Worm (Caenorhabditis elegans) whole organism, late embryonic: ENCODE results near the gene K06G5.3.

Experiments
- C08G9.2 ChIP-seq: sonication (generic microtip); optimal IDR thresholded peaks from 2 replicates; lab custom pipeline; 2016; ENCODE audit warnings: mild to moderate bottlenecking, missing genetic modification characterization, moderate library complexity, missing compliant biosample characterization
- C38D4.7 ChIP-seq: fragments of 200-800 bp; sonication (Bioruptor generic); optimal IDR thresholded peaks from 2 replicates; lab custom pipeline; 2018; ENCODE audit warnings: mild to moderate bottlenecking, missing genetic modification characterization, moderate library complexity, missing compliant biosample characterization
- F13H6.1 ChIP-seq: sonication (generic microtip); optimal IDR thresholded peaks from 2 replicates; lab custom pipeline; 2016; ENCODE audit warnings: missing genetic modification characterization, missing compliant biosample characterization
- K02D7.2 ChIP-seq: sonication (generic microtip); optimal IDR thresholded peaks from 2 replicates; lab custom pipeline; 2017; ENCODE audit warnings: mild to moderate bottlenecking, missing genetic modification characterization, missing compliant biosample characterization
- K09A11.1 ChIP-seq: sonication (generic microtip); optimal IDR thresholded peaks from 2 replicates; lab custom pipeline; 2017; ENCODE audit warnings: antibody characterized with exemption, mild to moderate bottlenecking, missing genetic modification characterization, missing compliant biosample characterization; ENCODE audit not compliant: insufficient read depth
- Y22D7AL.16 ChIP-seq: sonication (generic microtip); optimal IDR thresholded peaks from 2 replicates; lab custom pipeline; 2016; ENCODE audit warnings: missing genetic modification characterization, missing compliant biosample characterization
- ahr-1 ChIP-seq: sonication (generic microtip); optimal IDR thresholded peaks from 2 replicates; lab custom pipeline; 2016; ENCODE audit warnings: missing genetic modification characterization, missing compliant biosample characterization
- ama-1 ChIP-seq: fragments of 150-350 bp; optimal IDR thresholded peaks from 2 replicates; lab custom pipeline; 2014
- ceh-14 ChIP-seq: sonication (generic microtip); optimal IDR thresholded peaks from 2 replicates; lab custom pipeline; 2016; ENCODE audit warnings: missing genotype, missing genetic modification characterization, missing compliant biosample characterization
- ceh-2 ChIP-seq: sonication (generic microtip); optimal IDR thresholded peaks from 2 replicates; lab custom pipeline; 2016; ENCODE audit warnings: missing genotype, missing genetic modification characterization, missing compliant biosample characterization
- ceh-22 ChIP-seq: sonication (generic microtip); optimal IDR thresholded peaks from 2 replicates; lab custom pipeline; 2017; ENCODE audit warnings: missing biosample characterization, missing genetic modification characterization
- ceh-24 ChIP-seq: sonication (generic microtip); optimal IDR thresholded peaks from 2 replicates; lab custom pipeline; 2016; ENCODE audit warnings: mild to moderate bottlenecking, missing genetic modification characterization, missing compliant biosample characterization
- ceh-31 ChIP-seq: sonication (generic microtip); optimal IDR thresholded peaks from 2 replicates; lab custom pipeline; 2016; ENCODE audit warnings: missing genetic modification characterization, missing compliant biosample characterization
- ceh-34 ChIP-seq: sonication (generic microtip); optimal IDR thresholded peaks from 2 replicates; lab custom pipeline; 2016; ENCODE audit warnings: mild to moderate bottlenecking, missing genetic modification characterization, missing compliant biosample characterization
- ceh-6 ChIP-seq: fragments of 200-800 bp; sonication (Bioruptor generic); optimal IDR thresholded peaks from 2 replicates; lab custom pipeline; 2018; ENCODE audit warnings: mild to moderate bottlenecking, missing genetic modification characterization, missing compliant biosample characterization
- dmd-4 ChIP-seq: sonication (generic microtip); optimal IDR thresholded peaks from 2 replicates; lab custom pipeline; 2016; ENCODE audit warnings: borderline replicate concordance, missing genetic modification characterization, missing compliant biosample characterization
- dve-1 ChIP-seq: sonication (generic microtip); optimal IDR thresholded peaks from 2 replicates; lab custom pipeline; 2017; ENCODE audit warnings: antibody characterized with exemption, mild to moderate bottlenecking, missing genetic modification characterization, missing compliant biosample characterization
- elt-2 ChIP-seq: sonication (generic microtip); optimal IDR thresholded peaks from 2 replicates; lab custom pipeline; 2016; ENCODE audit warnings: missing genetic modification reagents, missing genetic modification characterization, missing compliant biosample characterization
- elt-4 ChIP-seq: sonication (generic microtip); optimal IDR thresholded peaks from 2 replicates; lab custom pipeline; 2016; ENCODE audit warnings: missing genetic modification characterization, missing compliant biosample characterization
- ets-4 ChIP-seq: sonication (generic microtip); optimal IDR thresholded peaks from 2 replicates; lab custom pipeline; 2016; ENCODE audit warnings: missing genetic modification characterization, missing compliant biosample characterization
- eyg-1 ChIP-seq: sonication (generic microtip); optimal IDR thresholded peaks from 2 replicates; lab custom pipeline; 2016; ENCODE audit warnings: missing genotype, missing genetic modification characterization, missing compliant biosample characterization
- fkh-10 ChIP-seq: fragments of 150-350 bp; optimal IDR thresholded peaks from 2 replicates; lab custom pipeline; 2014; ENCODE audit warnings: missing biosample characterization, missing genetic modification reagents, missing genetic modification characterization
- fkh-6 ChIP-seq: sonication (generic microtip); optimal IDR thresholded peaks from 2 replicates; lab custom pipeline; 2016; ENCODE audit warnings: missing genetic modification characterization, missing compliant biosample characterization
- gmeb-2 ChIP-seq: sonication (generic microtip); optimal IDR thresholded peaks from 2 replicates; lab custom pipeline; 2016; ENCODE audit warnings: missing genetic modification characterization, inconsistent platforms, missing compliant biosample characterization
- hlh-13 ChIP-seq: fragments of 200-800 bp; sonication (Bioruptor generic); optimal IDR thresholded peaks from 2 replicates; lab custom pipeline; 2018; ENCODE audit warnings: mild to moderate bottlenecking, missing genetic modification characterization, missing compliant biosample characterization
- hlh-15 ChIP-seq: sonication (generic microtip); optimal IDR thresholded peaks from 2 replicates; lab custom pipeline; 2016; ENCODE audit warnings: missing genetic modification characterization, missing compliant biosample characterization
- hlh-6 ChIP-seq: sonication (generic microtip); optimal IDR thresholded peaks from 2 replicates; lab custom pipeline; 2016; ENCODE audit warnings: missing genotype, missing genetic modification characterization, missing compliant biosample characterization
- hlh-8 ChIP-seq: sonication (generic microtip); optimal IDR thresholded peaks from 2 replicates; lab custom pipeline; 2016; ENCODE audit warnings: missing genotype, missing genetic modification characterization, missing compliant biosample characterization
- lim-6 ChIP-seq: sonication (generic microtip); optimal IDR thresholded peaks from 2 replicates; lab custom pipeline; 2016; ENCODE audit warnings: missing genetic modification characterization, missing compliant biosample characterization
- madf-2 ChIP-seq: sonication (generic microtip); optimal IDR thresholded peaks from 2 replicates; lab custom pipeline; 2017; ENCODE audit warnings: missing genetic modification characterization, missing compliant biosample characterization
- mec-3 ChIP-seq: sonication (generic microtip); optimal IDR thresholded peaks from 2 replicates; lab custom pipeline; 2016; ENCODE audit warnings: borderline replicate concordance, missing genetic modification characterization, missing compliant biosample characterization
- nfya-1 ChIP-seq: sonication (generic microtip); optimal IDR thresholded peaks from 2 replicates; lab custom pipeline; 2017; ENCODE audit warnings: missing genetic modification characterization, mild to moderate bottlenecking, missing compliant biosample characterization, antibody characterized with exemption, moderate library complexity
- nhr-11 ChIP-seq: fragments of 150-350 bp; optimal IDR thresholded peaks from 2 replicates; lab custom pipeline; 2014; ENCODE audit warnings: missing biosample characterization, missing genetic modification characterization
- odd-2 ChIP-seq: sonication (generic microtip); optimal IDR thresholded peaks from 2 replicates; lab custom pipeline; 2017; ENCODE audit warnings: antibody characterized with exemption, mild to moderate bottlenecking, missing genetic modification characterization, missing compliant biosample characterization
- pag-3 ChIP-seq: sonication (generic microtip); optimal IDR thresholded peaks from 2 replicates; lab custom pipeline; 2016; ENCODE audit warnings: missing compliant biosample characterization, missing genetic modification characterization, borderline replicate concordance
- pat-9 ChIP-seq: fragments of 200-800 bp; sonication (Bioruptor generic); optimal IDR thresholded peaks from 2 replicates; lab custom pipeline; 2018; ENCODE audit warnings: mild to moderate bottlenecking, missing genetic modification characterization, moderate library complexity, missing compliant biosample characterization
- pros-1 ChIP-seq: fragments of 150-350 bp; optimal IDR thresholded peaks from 2 replicates; lab custom pipeline; 2014; ENCODE audit warnings: missing biosample characterization, missing genetic modification reagents, missing genetic modification characterization
- ref-2 ChIP-seq: sonication (generic microtip); optimal IDR thresholded peaks from 2 replicates; lab custom pipeline; 2016; ENCODE audit warnings: missing genetic modification characterization, missing compliant biosample characterization
- rnt-1 ChIP-seq: sonication (generic microtip); optimal IDR thresholded peaks from 2 replicates; lab custom pipeline; 2016; ENCODE audit warnings: missing genetic modification characterization, missing compliant biosample characterization
- sdc-2 ChIP-seq: sonication (generic microtip); optimal IDR thresholded peaks from 2 replicates; lab custom pipeline; 2016; ENCODE audit warnings: missing genotype, missing genetic modification characterization, missing compliant biosample characterization
- sox-2 ChIP-seq: fragments of 200-800 bp; sonication (Bioruptor generic); IDR thresholded peaks from 2 replicates; pipeline ENCODE4 v1.3.6; 2022; ENCODE audit warnings: missing genetic modification reagents, missing genetic modification characterization, missing compliant biosample characterization
- syd-9 ChIP-seq: sonication (generic microtip); optimal IDR thresholded peaks from 2 replicates; lab custom pipeline; 2016; ENCODE audit warnings: mild to moderate bottlenecking, missing genetic modification characterization, moderate library complexity, missing compliant biosample characterization
- unc-55 ChIP-seq: sonication (generic microtip); optimal IDR thresholded peaks from 2 replicates; lab custom pipeline; 2017; ENCODE audit warnings: missing biosample characterization, missing genetic modification reagents, missing genetic modification characterization
- unc-86 ChIP-seq: sonication (generic microtip); optimal IDR thresholded peaks from 2 replicates; lab custom pipeline; 2016; ENCODE audit warnings: missing genetic modification characterization, missing compliant biosample characterization
- zip-5 ChIP-seq: sonication (generic microtip); optimal IDR thresholded peaks from 2 replicates; lab custom pipeline; 2016; ENCODE audit warnings: missing genetic modification characterization, missing compliant biosample characterization
- ztf-16 ChIP-seq: sonication (generic microtip); optimal IDR thresholded peaks from 2 replicates; lab custom pipeline; 2017; ENCODE audit warnings: missing genetic modification characterization, missing compliant biosample characterization

Gene K06G5.3

ce11 chrX:14169569-14170031, 53.5 kb downstream of the K06G5.3 start, which contains the start of gene sym-4 (continued):
- TF ChIP-seq elt-4 (tag; lab: Kevin White, UChicago) (no peak), eyg-1 (tag; lab: Kevin White, UChicago) (no peak), zip-5 (tag; lab: Kevin White, UChicago) (no peak), nfya-1 (tag; lab: Kevin White, UChicago) (peak; percentile 77), pag-3 (tag; lab: Kevin White, UChicago) (no peak), rnt-1 (peak; percentile 42), hlh-13 (no peak), K02D7.2 (tag; lab: Kevin White, UChicago) (no peak), dve-1 (tag; lab: Kevin White, UChicago) (peak; percentile 60), fkh-6 (tag; lab: Kevin White, UChicago) (no peak), ceh-34 (tag; lab: Kevin White, UChicago) (peak; percentile 68), C08G9.2 (tag; lab: Kevin White, UChicago) (peak; percentile 29), F13H6.1 (tag; lab: Kevin White, UChicago) (no peak), syd-9 (tag; lab: Kevin White, UChicago) (peak; percentile 7), ceh-14 (tag; lab: Kevin White, UChicago) (no peak), sox-2 (GFP tag; lab: Robert Waterston, UW) (no peak), pat-9 (tag; lab: Kevin White, UChicago) (no peak), nhr-11 (tag; lab: Kevin White, UChicago) (no peak), Y22D7AL.16 (tag; lab: Kevin White, UChicago) (no peak), hlh-6 (tag; lab: Kevin White, UChicago) (no peak), ceh-6 (GFP tag; lab: Kevin White, UChicago) (peak; percentile 35), gmeb-2 (tag; lab: Kevin White, UChicago) (no peak), ceh-2 (tag; lab: Kevin White, UChicago) (no peak), hlh-15 (no peak), ahr-1 (tag; lab: Kevin White, UChicago) (no peak), mec-3 (no peak), ztf-16 (tag; lab: Kevin White, UChicago) (no peak), C38D4.7 (GFP tag; lab: Kevin White, UChicago) (no peak), ama-1 (lab: Kevin White, UChicago) (no peak), unc-86 (no peak), ets-4 (tag; lab: Kevin White, UChicago) (peak; percentile 57), dmd-4 (tag; lab: Kevin White, UChicago) (no peak), madf-2 (tag; lab: Kevin White, UChicago) (no peak), fkh-10 (GFP tag; lab: Kevin White, UChicago) (no peak), K09A11.1 (peak; percentile 53), odd-2 (no peak), ceh-22 (tag; lab: Kevin White, UChicago) (no peak), ref-2 (tag; lab: Kevin White, UChicago) (peak; percentile 59), pros-1 (tag; lab: Kevin White, UChicago) (peak; percentile 12), hlh-8 (tag; lab: Kevin White, UChicago) (peak; percentile 82), unc-55 (peak; percentile 22), ceh-24 (no peak), ceh-31 (tag; lab: Kevin White, UChicago) (peak; percentile 77), lim-6 (tag; lab: Kevin White, UChicago) (no peak), elt-2 (tag; lab: Kevin White, UChicago) (peak; percentile 72), sdc-2 (tag; lab: Kevin White, UChicago) (peak; percentile 79)
